Worm (Caenorhabditis elegans): ENCODE measurements around the gene H08J19.1.

- TF ChIP-seq skn-1 (tag; optimal IDR thresholded peaks at IDR 0.05) (no peak), unc-62 (GFP tag; optimal IDR thresholded peaks at IDR 0.05) (no peak), nhr-76 (tag; optimal IDR thresholded peaks at IDR 0.05) (no peak), lsy-2 (tag; optimal IDR thresholded peaks at IDR 0.05) (peak in 1 of 2 experiments; percentile 34), nhr-77 (tag; optimal IDR thresholded peaks at IDR 0.05) (no peak), nhr-11 (tag; optimal IDR thresholded peaks at IDR 0.05) (no peak), C04F5.9 (tag; optimal IDR thresholded peaks at IDR 0.05) (no peak), nhr-85 (tag) (no peak), mab-9 (GFP tag; IDR thresholded peaks at IDR 0.05) (no peak), ceh-82 (tag; optimal IDR thresholded peaks at IDR 0.05) (peak in 1 of 3 experiments; percentile 36), zag-1 (tag; optimal IDR thresholded peaks at IDR 0.05) (no peak), lir-3 (tag; optimal IDR thresholded peaks at IDR 0.05; ENCODE audit: poor library complexity) (peak; percentile 1), ztf-4 (tag; optimal IDR thresholded peaks at IDR 0.05) (no peak), ceh-8 (GFP tag; optimal IDR thresholded peaks at IDR 0.05) (no peak)
Observed at ce11 chrX:15633964-15634363, 8.8 kb upstream of the H08J19.1 start.
